Fruit fly (Drosophila melanogaster): ENCODE data around the gene mRpL14.

mRpL14 gene

dm6 chrX:2362414-2362813, 18.0 kb upstream of the mRpL14 start:
- no peak for TF ChIP-seq GATAd (GFP tag; optimal IDR thresholded peaks at IDR 0.05)
- TF ChIP-seq Jra (GFP tag; optimal IDR thresholded peaks at IDR 0.05) = no peak
- no peak for TF ChIP-seq sage (GFP tag; optimal IDR thresholded peaks at IDR 0.05)
- TF ChIP-seq CG32264 (GFP tag; optimal IDR thresholded peaks at IDR 0.05) = no peak
- TF ChIP-seq woc (GFP tag; optimal IDR thresholded peaks at IDR 0.05) = no peak
- no peak for TF ChIP-seq Hr78 (GFP tag; optimal IDR thresholded peaks at IDR 0.05)
- no peak for TF ChIP-seq br (GFP tag; optimal IDR thresholded peaks at IDR 0.05)
- no peak for TF ChIP-seq N (GFP tag; optimal IDR thresholded peaks at IDR 0.05)
- no peak for TF ChIP-seq Sp1 (GFP tag; optimal IDR thresholded peaks at IDR 0.05)
- TF ChIP-seq ey (GFP tag; optimal IDR thresholded peaks at IDR 0.05) = no peak
- TF ChIP-seq Hnf4 (GFP tag; optimal IDR thresholded peaks at IDR 0.05) = no peak
- no peak for TF ChIP-seq OdsH (GFP tag; optimal IDR thresholded peaks at IDR 0.05)
- no peak for TF ChIP-seq usp (GFP tag; optimal IDR thresholded peaks at IDR 0.05)
- no peak for TF ChIP-seq fru (GFP tag; optimal IDR thresholded peaks at IDR 0.05)

dm6 chrX:2360992-2361391, 16.5 kb upstream of the mRpL14 start:
- TF ChIP-seq psq (GFP tag; optimal IDR thresholded peaks at IDR 0.05) (peak; percentile 56), h (GFP tag; optimal IDR thresholded peaks at IDR 0.05) (no peak), fru (GFP tag; optimal IDR thresholded peaks at IDR 0.05) (no peak)

DNA sequence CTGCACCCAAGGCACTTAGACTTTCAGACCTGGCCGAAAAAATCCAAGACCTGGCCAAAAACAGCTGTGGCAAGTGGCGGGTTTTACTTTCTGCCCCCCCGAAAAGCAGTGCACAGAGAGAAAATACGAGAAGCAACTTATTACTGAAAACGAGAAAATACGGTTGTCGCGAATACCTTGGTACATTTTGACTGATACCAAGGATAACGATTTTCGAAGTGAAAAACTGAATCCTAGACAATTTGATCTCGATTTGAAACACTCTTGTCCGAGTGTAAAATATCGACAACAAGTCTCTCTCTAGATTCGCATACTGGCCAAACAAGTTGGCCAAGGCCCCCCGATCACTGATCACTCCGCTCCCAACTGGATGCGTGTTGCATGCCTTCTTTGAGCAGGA, 15.4 kb upstream of the mRpL14 start:
- TF ChIP-seq GATAd (GFP tag; optimal IDR thresholded peaks at IDR 0.05) = no peak
- TF ChIP-seq Hnf4 (GFP tag; optimal IDR thresholded peaks at IDR 0.05) = peak; percentile 73
- no peak for TF ChIP-seq Hr83 (GFP tag; optimal IDR thresholded peaks at IDR 0.05; ENCODE audit: poor library complexity, severe bottlenecking)
- no peak for TF ChIP-seq pan (optimal IDR thresholded peaks at IDR 0.05)
- no peak for TF ChIP-seq Dfd (GFP tag; optimal IDR thresholded peaks at IDR 0.05)
- TF ChIP-seq Rel (GFP tag; optimal IDR thresholded peaks at IDR 0.05) = no peak
- peak; percentile 39 for TF ChIP-seq Rel (tag; optimal IDR thresholded peaks at IDR 0.05)
- TF ChIP-seq Sp1 (GFP tag; optimal IDR thresholded peaks at IDR 0.05) = peak; percentile 81
- peak; percentile 88 for TF ChIP-seq dmrt93B (GFP tag; optimal IDR thresholded peaks at IDR 0.05)
- peak; percentile 84 for TF ChIP-seq br (GFP tag; optimal IDR thresholded peaks at IDR 0.05)
- TF ChIP-seq Abd-B (GFP tag; optimal IDR thresholded peaks at IDR 0.05) = no peak
- peak; percentile 71 for TF ChIP-seq OdsH (GFP tag; optimal IDR thresholded peaks at IDR 0.05)
- TF ChIP-seq HLH106 (tag; optimal IDR thresholded peaks at IDR 0.05) = peak; percentile 85
- peak; percentile 34 for TF ChIP-seq dsf (GFP tag; optimal IDR thresholded peaks at IDR 0.05; ENCODE audit: borderline replicate concordance)
- TF ChIP-seq Dif (GFP tag; optimal IDR thresholded peaks at IDR 0.05; ENCODE audit: partially characterized antibody) = no peak
- peak; percentile 89 for TF ChIP-seq fru (GFP tag; optimal IDR thresholded peaks at IDR 0.05)
- peak; percentile 85 for TF ChIP-seq rgr (GFP tag; optimal IDR thresholded peaks at IDR 0.05)
- no peak for TF ChIP-seq jim (GFP tag; optimal IDR thresholded peaks at IDR 0.05)
- peak; percentile 78 for TF ChIP-seq ey (GFP tag; optimal IDR thresholded peaks at IDR 0.05)
- TF ChIP-seq Jra (GFP tag; optimal IDR thresholded peaks at IDR 0.05) = peak; percentile 58
- no peak for TF ChIP-seq lola (GFP tag; optimal IDR thresholded peaks at IDR 0.05)
- TF ChIP-seq N (GFP tag; optimal IDR thresholded peaks at IDR 0.05) = no peak
- TF ChIP-seq CG9705 (GFP tag; optimal IDR thresholded peaks at IDR 0.05) = peak; percentile 90
- peak; percentile 72 for TF ChIP-seq sage (GFP tag; optimal IDR thresholded peaks at IDR 0.05)
- peak; percentile 74 for TF ChIP-seq tai (GFP tag; optimal IDR thresholded peaks at IDR 0.05)
- TF ChIP-seq Vsx2 (GFP tag; optimal IDR thresholded peaks at IDR 0.05; ENCODE audit: partially characterized antibody) = no peak
- peak; percentile 64 for TF ChIP-seq woc (GFP tag; optimal IDR thresholded peaks at IDR 0.05)
- TF ChIP-seq psq (GFP tag; optimal IDR thresholded peaks at IDR 0.05) = peak; percentile 68
- TF ChIP-seq brk (GFP tag; optimal IDR thresholded peaks at IDR 0.05) = peak; percentile 32
- TF ChIP-seq Mio (GFP tag; optimal IDR thresholded peaks at IDR 0.05) = no peak
- peak; percentile 87 for TF ChIP-seq h (GFP tag; optimal IDR thresholded peaks at IDR 0.05)
- peak in 1 of 2 experiments; percentile 87 for TF ChIP-seq foxo (GFP tag; optimal IDR thresholded peaks at IDR 0.05)
- TF ChIP-seq sv (GFP tag; optimal IDR thresholded peaks at IDR 0.05) = no peak
- peak; percentile 34 for TF ChIP-seq CG32264 (GFP tag; optimal IDR thresholded peaks at IDR 0.05)

dm6 chrX:2358195-2358594, 13.7 kb upstream of the mRpL14 start:
- TF ChIP-seq Vsx2 (GFP tag; optimal IDR thresholded peaks at IDR 0.05; ENCODE audit: partially characterized antibody) = no peak
- no peak for TF ChIP-seq CG32264 (GFP tag; optimal IDR thresholded peaks at IDR 0.05)
- TF ChIP-seq sage (GFP tag; optimal IDR thresholded peaks at IDR 0.05) = no peak
- no peak for TF ChIP-seq Hr83 (GFP tag; optimal IDR thresholded peaks at IDR 0.05; ENCODE audit: poor library complexity, severe bottlenecking)
- no peak for TF ChIP-seq ey (GFP tag; optimal IDR thresholded peaks at IDR 0.05)
- no peak for TF ChIP-seq pan (optimal IDR thresholded peaks at IDR 0.05)

All from whole organism, wandering third instar larva.